Fruit fly (Drosophila melanogaster) whole organism, embryonic: Measurements from ENCODE around the gene cype.
A peak's percentile ranks its signal among the peaks of the same experiment; 100 is the strongest.

Experiments
- Adf1 ChIP-seq: fragments of 200-800 bp; sonication (Bioruptor generic); IDR thresholded peaks from 2 replicates; pipeline ENCODE4 v1.3.6; 2022; ENCODE audit warnings: missing biosample characterization, missing genetic modification characterization
- CG1024 ChIP-seq: fragments of 200-800 bp; sonication (Bioruptor generic); IDR thresholded peaks from 2 replicates; pipeline ENCODE4 v1.3.6; 2022; ENCODE audit warnings: missing biosample characterization, missing genetic modification characterization
- CG11085 ChIP-seq: fragments of 200-800 bp; sonication (Bioruptor generic); IDR thresholded peaks from 2 replicates; pipeline ENCODE4 v1.3.6; 2022; ENCODE audit warnings: missing biosample characterization, missing genetic modification characterization
- CG12071 ChIP-seq: fragments of 200-800 bp; sonication (Bioruptor generic); optimal IDR thresholded peaks from 3 replicates; lab custom pipeline; 2018; ENCODE audit warnings: missing biosample characterization, mild to moderate bottlenecking, missing genetic modification characterization
- CG13775 ChIP-seq: fragments of 200-800 bp; sonication (Bioruptor generic); optimal IDR thresholded peaks from 3 replicates; lab custom pipeline; 2017; ENCODE audit warnings: missing biosample characterization, mild to moderate bottlenecking, missing genetic modification characterization
- CG14667 ChIP-seq: fragments of 200-800 bp; sonication (Bioruptor generic); IDR thresholded peaks from 2 replicates; pipeline ENCODE4 v1.3.6; 2022; ENCODE audit warnings: missing biosample characterization, missing genetic modification characterization
- CG16779 ChIP-seq: fragments of 200-800 bp; sonication (Bioruptor generic); IDR thresholded peaks from 2 replicates; pipeline ENCODE4 v1.3.6; 2022; ENCODE audit warnings: missing biosample characterization, missing genetic modification characterization
- CG2199 ChIP-seq: fragments of 200-800 bp; sonication (Bioruptor generic); IDR thresholded peaks from 3 replicates; pipeline ENCODE4 v1.3.6; 2022; ENCODE audit warnings: missing biosample characterization, missing genetic modification characterization
- CG32772 ChIP-seq: fragments of 200-800 bp; sonication (Bioruptor generic); IDR thresholded peaks from 2 replicates; pipeline ENCODE4 v1.3.6; 2022; ENCODE audit warnings: missing biosample characterization, missing genetic modification characterization
- CG4424 ChIP-seq: fragments of 200-800 bp; sonication (Bioruptor generic); optimal IDR thresholded peaks from 3 replicates; lab custom pipeline; 2016; ENCODE audit warnings: missing biosample characterization, missing genetic modification characterization
- CG6272 ChIP-seq: fragments of 200-800 bp; sonication (Bioruptor generic); IDR thresholded peaks from 2 replicates; pipeline ENCODE4 v1.3.6; 2022; ENCODE audit warnings: missing biosample characterization, missing genetic modification characterization
- CG6654 ChIP-seq: fragments of 200-800 bp; sonication (Bioruptor generic); optimal IDR thresholded peaks from 2 replicates; lab custom pipeline; 2017; ENCODE audit warnings: missing biosample characterization, mild to moderate bottlenecking, missing genetic modification characterization
- CG6689 ChIP-seq: fragments of 200-800 bp; sonication (Bioruptor generic); IDR thresholded peaks from 2 replicates; pipeline ENCODE4 v1.3.6; 2022; ENCODE audit warnings: missing biosample characterization, missing genetic modification characterization
- CG7556 ChIP-seq: fragments of 200-800 bp; sonication (Bioruptor generic); optimal IDR thresholded peaks from 2 replicates; lab custom pipeline; 2017; ENCODE audit warnings: missing biosample characterization, mild to moderate bottlenecking, missing genetic modification characterization
- CG9215 ChIP-seq: fragments of 200-800 bp; sonication (Bioruptor generic); IDR thresholded peaks from 2 replicates; pipeline ENCODE4 v1.3.6; 2022; ENCODE audit warnings: missing biosample characterization, missing genetic modification characterization
- CG9797 ChIP-seq: fragments of 200-800 bp; sonication (Bioruptor generic); optimal IDR thresholded peaks from 3 replicates; lab custom pipeline; 2018; ENCODE audit warnings: missing biosample characterization, mild to moderate bottlenecking, missing genetic modification characterization
- Dbx ChIP-seq: fragments of 200-800 bp; sonication (Bioruptor generic); IDR thresholded peaks from 3 replicates; pipeline ENCODE4 v1.3.6; 2022; ENCODE audit warnings: missing biosample characterization, missing genetic modification characterization
- Doc3 ChIP-seq: fragments of 200-800 bp; sonication (Bioruptor generic); IDR thresholded peaks from 3 replicates; pipeline ENCODE4 v1.3.6; 2022; ENCODE audit warnings: missing biosample characterization, missing genetic modification characterization; ENCODE audit not compliant: partially characterized antibody
- Fer3 ChIP-seq: fragments of 200-800 bp; sonication (Bioruptor generic); optimal IDR thresholded peaks from 2 replicates; lab custom pipeline; 2018; ENCODE audit warnings: missing biosample characterization, mild to moderate bottlenecking, missing genetic modification characterization, moderate library complexity
- Gug ChIP-seq: fragments of 200-800 bp; sonication (Bioruptor generic); IDR thresholded peaks from 4 replicates; pipeline ENCODE4 v1.3.6; 2022; ENCODE audit warnings: missing biosample characterization, missing genetic modification characterization
- HLH3B ChIP-seq: fragments of 200-800 bp; sonication (Bioruptor generic); IDR thresholded peaks from 2 replicates; pipeline ENCODE4 v1.3.6; 2022; ENCODE audit warnings: missing biosample characterization, missing genetic modification characterization
- MBD-R2 ChIP-seq: fragments of 200-800 bp; sonication (Bioruptor generic); IDR thresholded peaks from 2 replicates; pipeline ENCODE4 v1.3.6; 2022; ENCODE audit warnings: missing biosample characterization, missing genetic modification characterization
- Meics ChIP-seq: fragments of 200-800 bp; sonication (Bioruptor generic); optimal IDR thresholded peaks from 2 replicates; lab custom pipeline; 2017; ENCODE audit warnings: missing biosample characterization, mild to moderate bottlenecking, missing genetic modification characterization
- Nf-YB ChIP-seq: fragments of 200-800 bp; sonication (Bioruptor generic); optimal IDR thresholded peaks from 3 replicates; lab custom pipeline; 2019; ENCODE audit warnings: missing biosample characterization, mild to moderate bottlenecking, missing genetic modification characterization, moderate library complexity
- Nf-YC ChIP-seq: fragments of 200-800 bp; optimal IDR thresholded peaks from 3 replicates; lab custom pipeline; 2019; ENCODE audit warnings: missing biosample characterization, mild to moderate bottlenecking, missing genetic modification characterization, moderate library complexity
- Rx ChIP-seq: fragments of 200-800 bp; sonication (Bioruptor generic); IDR thresholded peaks from 2 replicates; pipeline ENCODE4 v1.3.6; 2022; ENCODE audit warnings: missing biosample characterization, missing genetic modification characterization
- Sox100B ChIP-seq: fragments of 200-800 bp; sonication (Bioruptor generic); optimal IDR thresholded peaks from 3 replicates; lab custom pipeline; 2018; ENCODE audit warnings: missing biosample characterization, mild to moderate bottlenecking, missing genetic modification characterization
- Taf1 ChIP-seq: fragments of 200-800 bp; sonication (Bioruptor generic); IDR thresholded peaks from 2 replicates; pipeline ENCODE4 v1.3.6; 2022; ENCODE audit warnings: missing biosample characterization, missing genetic modification characterization
- YL-1 ChIP-seq: fragments of 200-800 bp; sonication (Bioruptor generic); optimal IDR thresholded peaks from 3 replicates; lab custom pipeline; 2017; ENCODE audit warnings: missing biosample characterization, mild to moderate bottlenecking, missing genetic modification characterization
- croc ChIP-seq: fragments of 200-800 bp; sonication (Bioruptor generic); conservative IDR thresholded peaks from 3 replicates; pipeline ENCODE4 v1.3.6; 2022; ENCODE audit warnings: missing biosample characterization, missing genetic modification characterization
- crol ChIP-seq: fragments of 200-800 bp; sonication (Bioruptor generic); IDR thresholded peaks from 2 replicates; pipeline ENCODE4 v1.3.6; 2022; ENCODE audit warnings: missing biosample characterization, missing genetic modification characterization
- emc ChIP-seq: fragments of 200-800 bp; sonication (Bioruptor generic); optimal IDR thresholded peaks from 2 replicates; lab custom pipeline; 2016; ENCODE audit warnings: missing biosample characterization, missing genetic modification characterization
- fru ChIP-seq: fragments of >200 bp; optimal IDR thresholded peaks from 2 replicates; lab custom pipeline; 2017
- hkb ChIP-seq, 2 experiments: fragments of 200-800 bp in 1 of 2; fragments of >200 bp in 1 of 2; sonication (Bioruptor generic) in 1 of 2; IDR thresholded peaks in 1 of 2; optimal IDR thresholded peaks in 1 of 2; 2 replicates each; pipeline versions ENCODE4 v1.3.6 to Lab custom; 2017 to 2022; ENCODE audit warnings: missing biosample characterization in 1 of 2, missing genetic modification characterization in 1 of 2
- kni ChIP-seq: fragments of 200-800 bp; sonication (Bioruptor generic); optimal IDR thresholded peaks from 3 replicates; lab custom pipeline; 2017; ENCODE audit warnings: mild to moderate bottlenecking, missing biosample characterization, missing genetic modification reagents, missing genetic modification characterization
- lilli ChIP-seq: fragments of 200-800 bp; sonication (Bioruptor generic); optimal IDR thresholded peaks from 3 replicates; lab custom pipeline; 2016; ENCODE audit warnings: missing biosample characterization, missing genetic modification characterization
- mirr ChIP-seq: fragments of 200-800 bp; sonication (Bioruptor generic); optimal IDR thresholded peaks from 3 replicates; lab custom pipeline; 2018; ENCODE audit warnings: missing biosample characterization, mild to moderate bottlenecking, missing genetic modification characterization
- nom ChIP-seq: fragments of 200-800 bp; sonication (Bioruptor generic); optimal IDR thresholded peaks from 2 replicates; lab custom pipeline; 2017; ENCODE audit warnings: missing biosample characterization, missing genetic modification characterization, mild to moderate bottlenecking, moderate library complexity, missing genetic modification reagents
- org-1 ChIP-seq: fragments of 200-800 bp; sonication (Bioruptor generic); optimal IDR thresholded peaks from 2 replicates; lab custom pipeline; 2017; ENCODE audit warnings: missing biosample characterization, missing genetic modification characterization
- pan ChIP-seq, 4 experiments: fragments of >200 bp in 3 of 4; fragments of 200-800 bp in 1 of 4; sonication (Bioruptor generic) in 1 of 4; optimal IDR thresholded peaks in 3 of 4; IDR thresholded peaks in 1 of 4; 2 replicates each; pipeline versions ENCODE4 v1.3.6 to Lab custom; 2017 to 2022; ENCODE audit warnings: missing biosample characterization in 2 of 4, missing genetic modification characterization in 2 of 4, mixed read lengths in 1 of 4
- pita ChIP-seq: fragments of 200-800 bp; sonication (Bioruptor generic); optimal IDR thresholded peaks from 2 replicates; lab custom pipeline; 2017; ENCODE audit warnings: missing biosample characterization, mild to moderate bottlenecking, missing genetic modification characterization
- ro ChIP-seq: fragments of 200-800 bp; sonication (Bioruptor generic); IDR thresholded peaks from 2 replicates; pipeline ENCODE4 v1.3.6; 2022; ENCODE audit warnings: missing biosample characterization, missing genetic modification characterization
- row ChIP-seq: fragments of 200-800 bp; sonication (Bioruptor generic); IDR thresholded peaks from 3 replicates; pipeline ENCODE4 v1.3.6; 2022; ENCODE audit warnings: missing biosample characterization, missing genetic modification characterization
- sima ChIP-seq: fragments of 200-800 bp; sonication (Bioruptor generic); optimal IDR thresholded peaks from 2 replicates; lab custom pipeline; 2016; ENCODE audit warnings: missing biosample characterization, missing genetic modification characterization
- tin ChIP-seq: fragments of 200-800 bp; sonication (Bioruptor generic); optimal IDR thresholded peaks from 3 replicates; lab custom pipeline; 2016; ENCODE audit warnings: missing biosample characterization, missing genetic modification characterization
- toy ChIP-seq: fragments of 200-800 bp; sonication (Bioruptor generic); IDR thresholded peaks from 2 replicates; pipeline ENCODE4 v1.3.6; 2022; ENCODE audit warnings: missing biosample characterization, missing genetic modification characterization
- twi ChIP-seq: fragments of 200-800 bp; optimal IDR thresholded peaks from 2 replicates; lab custom pipeline; 2019; ENCODE audit warnings: missing biosample characterization, mild to moderate bottlenecking, missing genetic modification characterization, moderate library complexity
- vvl ChIP-seq: fragments of 200-800 bp; sonication (Bioruptor generic); IDR thresholded peaks from 2 replicates; pipeline ENCODE4 v1.3.6; 2022; ENCODE audit warnings: missing biosample characterization, missing genetic modification characterization
- wek ChIP-seq: fragments of 200-800 bp; sonication (Bioruptor generic); optimal IDR thresholded peaks from 3 replicates; lab custom pipeline; 2018; ENCODE audit warnings: missing biosample characterization, mild to moderate bottlenecking, missing genetic modification characterization, moderate library complexity
- wor ChIP-seq: fragments of 200-800 bp; sonication (Bioruptor generic); IDR thresholded peaks from 2 replicates; pipeline ENCODE4 v1.3.6; 2022; ENCODE audit warnings: missing biosample characterization, missing genetic modification characterization
- zen ChIP-seq: fragments of 200-800 bp; sonication (Bioruptor generic); optimal IDR thresholded peaks from 3 replicates; lab custom pipeline; 2018; ENCODE audit warnings: missing biosample characterization, mild to moderate bottlenecking, missing genetic modification characterization, moderate library complexity

cype gene

DNA sequence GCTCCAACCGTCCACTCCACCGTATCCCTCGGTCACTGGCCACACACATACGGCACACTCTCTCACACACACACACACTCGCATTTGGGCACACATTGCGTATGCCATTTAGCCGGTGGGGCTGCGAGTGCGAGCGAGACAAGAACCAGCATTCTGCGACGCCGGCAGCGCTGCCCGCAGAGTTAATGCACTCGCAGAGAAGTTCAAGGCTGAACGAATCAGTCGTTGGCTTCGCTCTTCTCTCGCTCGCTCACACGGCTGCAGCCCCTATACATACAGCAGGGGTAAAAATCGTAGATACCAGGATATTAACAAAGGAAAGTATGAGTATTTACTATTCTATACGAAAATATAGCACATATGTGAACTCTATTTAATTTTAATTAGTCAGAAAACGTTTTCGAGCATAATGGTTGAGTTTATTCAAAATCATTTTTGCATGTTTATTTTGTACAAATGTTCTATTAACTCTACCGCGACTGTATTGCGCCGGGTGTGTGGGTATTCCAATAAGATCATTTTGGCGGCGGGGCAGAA is 34.0 kb upstream of the cype start (continued):
- TF ChIP-seq wor (GFP tag; lab: Robert Waterston, UW), result peak; percentile 44
- TF ChIP-seq fru (lab: Kevin White, UChicago), result no peak
- TF ChIP-seq vvl, result peak; percentile 80
- TF ChIP-seq tin (GFP tag; lab: Kevin White, UChicago), result peak; percentile 71
- TF ChIP-seq HLH3B (GFP tag; lab: Robert Waterston, UW), result peak; percentile 63
- TF ChIP-seq CG6272 (GFP tag; lab: Robert Waterston, UW), result no peak
- peak; percentile 91 for TF ChIP-seq row (GFP tag; lab: Robert Waterston, UW)
- peak; percentile 73 for TF ChIP-seq CG7556 (GFP tag; lab: Kevin White, UChicago)
- TF ChIP-seq emc, result no peak
- peak; percentile 39; the same call in 1 of the 2 replicates for TF ChIP-seq CG14667
- TF ChIP-seq Taf1 (GFP tag; lab: Robert Waterston, UW), result no peak
- peak; percentile 50 for TF ChIP-seq Fer3
- TF ChIP-seq hkb (optimal IDR thresholded peaks at IDR 0.05; lab: Kevin White, UChicago), result no peak
- TF ChIP-seq hkb (GFP tag; IDR thresholded peaks at IDR 0.05; lab: Robert Waterston, UW), result peak; percentile 81
- TF ChIP-seq twi (tag; lab: Kevin White, UChicago), result peak; percentile 66
- TF ChIP-seq mirr, result no peak
- 0 out of 4 replicates have a peak, but pooled peaks have one; percentile 21 for TF ChIP-seq Gug (GFP tag; lab: Robert Waterston, UW)
- TF ChIP-seq wek (GFP tag; lab: Kevin White, UChicago), result peak; percentile 50
- peak; percentile 81 for TF ChIP-seq CG6689 (GFP tag; lab: Robert Waterston, UW)
- TF ChIP-seq Meics (GFP tag; lab: Kevin White, UChicago), result peak; percentile 47
- TF ChIP-seq CG32772 (GFP tag; lab: Robert Waterston, UW), result peak; percentile 54
- peak; percentile 66 for TF ChIP-seq CG4424 (GFP tag; lab: Kevin White, UChicago)
- no peak for TF ChIP-seq CG11085 (GFP tag; lab: Robert Waterston, UW)
- peak; percentile 51; the same call in 1 of the 2 replicates for TF ChIP-seq crol (GFP tag; lab: Robert Waterston, UW)
- peak; percentile 54 for TF ChIP-seq CG6654 (GFP tag; lab: Kevin White, UChicago)
- TF ChIP-seq CG1024, result no peak; the same call in 1 of the 2 replicates
- no peak for TF ChIP-seq CG2199
- TF ChIP-seq sima, result no peak
- peak; percentile 74 for TF ChIP-seq Sox100B (GFP tag; lab: Kevin White, UChicago)
- no peak for TF ChIP-seq CG9797 (GFP tag; lab: Kevin White, UChicago)
- peak; percentile 78 for TF ChIP-seq croc (GFP tag; lab: Robert Waterston, UW)
- peak; percentile 62 for TF ChIP-seq CG12071 (GFP tag; lab: Kevin White, UChicago)
- peak; percentile 47; the same call in 1 of the 2 replicates for TF ChIP-seq ro
- peak; percentile 31 for TF ChIP-seq kni
- peak; percentile 77 for TF ChIP-seq Adf1 (GFP tag; lab: Robert Waterston, UW)
- no peak for TF ChIP-seq Dbx (GFP tag; lab: Robert Waterston, UW)
- peak; percentile 61 for TF ChIP-seq lilli (GFP tag; lab: Kevin White, UChicago)
- no peak for TF ChIP-seq MBD-R2
- TF ChIP-seq YL-1 (GFP tag; lab: Kevin White, UChicago), result no peak
- TF ChIP-seq Rx, result peak; percentile 41; the same call in 1 of the 2 replicates
- TF ChIP-seq CG16779 (GFP tag; lab: Robert Waterston, UW), result no peak
- TF ChIP-seq Doc3 (GFP tag; lab: Robert Waterston, UW), result no peak
- peak; percentile 62 for TF ChIP-seq org-1
- peak; percentile 48 for TF ChIP-seq CG13775 (GFP tag; lab: Kevin White, UChicago)
- TF ChIP-seq pita (GFP tag; lab: Kevin White, UChicago), result no peak
- TF ChIP-seq zen, result peak; percentile 87
- no peak for TF ChIP-seq CG9215 (GFP tag; lab: Robert Waterston, UW)
- peak; percentile 78 for TF ChIP-seq Nf-YB
- no peak for TF ChIP-seq toy (GFP tag; lab: Robert Waterston, UW)
- no peak for TF ChIP-seq pan (optimal IDR thresholded peaks at IDR 0.05; lab: Kevin White, UChicago)
- TF ChIP-seq pan (GFP tag; optimal IDR thresholded peaks at IDR 0.05 in 1 of 2, IDR thresholded peaks at IDR 0.05 in 1 of 2), result peak in 1 of 2 experiments; percentile 72
- TF ChIP-seq Nf-YC (tag; lab: Kevin White, UChicago), result peak; percentile 48
- peak; percentile 92 for TF ChIP-seq nom (GFP tag; lab: Kevin White, UChicago)
